Fruit fly (Drosophila melanogaster) whole organism: ENCODE data around the gene skd.

Experiments used
- Dll ChIP-seq: fragments of >200 bp; optimal IDR thresholded peaks from 2 replicates; lab custom pipeline; 2017
- EcR ChIP-seq, 2 experiments: fragments of >200 bp; optimal IDR thresholded peaks; 2 replicates each; lab custom pipeline; 2017; ENCODE audit warnings: missing biosample characterization in 2 of 2, missing genetic modification characterization in 2 of 2, missing genetic modification reagents in 2 of 2
- pan ChIP-seq: fragments of >200 bp; optimal IDR thresholded peaks from 2 replicates; lab custom pipeline; 2017
- psq ChIP-seq: fragments of >200 bp; optimal IDR thresholded peaks from 2 replicates; lab custom pipeline; 2017

- TF ChIP-seq psq (lab: Kevin White, UChicago) (no peak), pan (no peak), EcR (GFP tag; optimal IDR thresholded peaks at IDR 0.05; lab: Kevin White, UChicago) (no peak), Dll (lab: Kevin White, UChicago) (no peak)
These were observed 16.2 kb upstream of the skd start for dm6 chr3L:21043435-21043834.
